Worm (Caenorhabditis elegans): ENCODE results near the gene ZK829.1.

The ZK829.1 gene

DNA sequence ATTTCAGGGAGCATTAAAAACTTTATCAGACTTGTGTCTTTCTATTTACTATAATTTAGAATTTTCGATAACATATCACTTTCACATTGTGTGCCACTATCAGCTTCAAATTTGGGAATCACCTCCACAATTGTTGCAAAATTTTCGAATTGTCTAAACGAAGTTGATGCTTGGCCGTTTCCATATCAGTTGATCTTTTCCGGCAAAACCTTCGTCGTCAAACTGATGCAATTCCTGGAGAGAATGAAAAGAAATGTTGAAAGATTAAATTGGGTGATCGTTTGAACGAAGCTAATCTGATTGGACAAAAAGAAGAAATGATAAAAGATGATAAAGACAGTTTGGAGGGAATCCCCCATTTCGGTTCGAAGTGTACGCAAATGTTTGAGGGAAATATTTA lies 13.4 kb upstream of the ZK829.1 start (continued):
- no peak for TF ChIP-seq snpc-4 (GFP tag; optimal IDR thresholded peaks at IDR 0.05)
- peak in 1 of 4 experiments; percentile 34 for TF ChIP-seq snpc-4 (tag; optimal IDR thresholded peaks at IDR 0.05)
- TF ChIP-seq unc-130 (GFP tag; optimal IDR thresholded peaks at IDR 0.05) = no peak
- peak; percentile 41 for TF ChIP-seq F49E8.2 (tag; optimal IDR thresholded peaks at IDR 0.05; ENCODE audit: insufficient read depth)
- TF ChIP-seq dox-1 (GFP tag; IDR thresholded peaks at IDR 0.05) = peak; percentile 21; the same call in 1 of the 2 replicates
- TF ChIP-seq ama-1 (optimal IDR thresholded peaks at IDR 0.05) = peak; percentile 64
- peak in 1 of 2 experiments; percentile 24 for TF ChIP-seq ama-1 (GFP tag; optimal IDR thresholded peaks at IDR 0.05)
- 0 out of 2 replicates have a peak, but pooled peaks have one; percentile 16 for TF ChIP-seq rcor-1 (GFP tag; IDR thresholded peaks at IDR 0.05)
- peak; percentile 88 for TF ChIP-seq ets-4 (GFP tag; optimal IDR thresholded peaks at IDR 0.05)
- TF ChIP-seq hmg-1.2 (GFP tag; IDR thresholded peaks at IDR 0.05) = peak; percentile 26; the same call in 1 of the 2 replicates
- TF ChIP-seq lsy-27 (tag; optimal IDR thresholded peaks at IDR 0.05; ENCODE audit: borderline replicate concordance, insufficient read depth) = no peak
- peak; percentile 64 for TF ChIP-seq lin-54 (GFP tag; optimal IDR thresholded peaks at IDR 0.05)
- peak; percentile 69; the same call in 1 of the 2 replicates for TF ChIP-seq ekl-4 (GFP tag; IDR thresholded peaks at IDR 0.05)
- no peak for TF ChIP-seq snpc-1.1 (tag; optimal IDR thresholded peaks at IDR 0.05; ENCODE audit: insufficient read depth)
- peak; percentile 92 for TF ChIP-seq atf-7 (tag; optimal IDR thresholded peaks at IDR 0.05)
- peak; percentile 71 for TF ChIP-seq pha-4 (tag; optimal IDR thresholded peaks at IDR 0.05)
- no peak for TF ChIP-seq madf-8 (GFP tag; conservative IDR thresholded peaks at IDR 0.05)
- TF ChIP-seq lir-1 (GFP tag; conservative IDR thresholded peaks at IDR 0.05) = no peak

DNA sequence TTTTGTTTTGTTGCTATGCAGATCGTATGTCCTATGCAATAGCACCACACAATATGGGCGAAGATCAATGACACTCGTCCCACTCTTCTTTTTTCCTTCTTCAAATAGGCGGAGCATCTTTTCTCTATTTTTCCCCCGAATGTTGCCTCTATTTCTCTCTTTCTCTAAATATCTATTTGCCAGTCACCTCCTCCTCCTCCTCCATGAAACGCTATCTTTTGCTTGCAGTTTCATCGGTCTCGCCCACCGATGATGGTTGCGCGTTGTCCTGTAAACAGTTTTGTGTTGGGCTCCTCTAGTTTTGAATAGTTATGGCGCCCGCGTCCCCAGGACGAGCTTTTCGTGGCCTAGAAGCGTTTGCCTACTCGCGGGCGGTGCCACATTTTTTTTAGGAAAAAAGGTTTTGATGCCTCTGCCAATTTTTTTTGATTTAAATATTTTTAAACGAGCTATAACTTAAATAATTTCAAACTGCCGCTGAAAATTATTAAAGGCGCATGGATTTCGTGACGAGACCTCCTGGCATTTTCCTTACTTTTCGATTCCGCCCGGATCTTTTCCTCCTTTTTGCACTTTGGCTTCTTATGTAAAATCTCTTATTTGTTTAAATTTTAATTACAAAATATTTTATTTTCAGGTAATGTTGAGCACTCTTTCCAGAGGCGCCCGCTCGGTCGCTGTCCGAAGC lies 10.5 kb upstream of the ZK829.1 start, which contains the start of gene gdh-1:
TSS of gene gdh-1 (plus strand) at position 638 of the 688 bp plus-strand sequence.
- TF ChIP-seq cebp-1 (GFP tag; IDR thresholded peaks at IDR 0.05) = no peak
- TF ChIP-seq cebp-1 (tag; optimal IDR thresholded peaks at IDR 0.05) = no peak
- TF ChIP-seq rcor-1 (GFP tag; IDR thresholded peaks at IDR 0.05) = no peak
- TF ChIP-seq snpc-3.4 (tag; optimal IDR thresholded peaks at IDR 0.05) = no peak
- no peak for TF ChIP-seq pha-4 (tag; optimal IDR thresholded peaks at IDR 0.05)
- TF ChIP-seq T07F8.4 (tag; optimal IDR thresholded peaks at IDR 0.05) = no peak
- TF ChIP-seq ztf-18 (tag; optimal IDR thresholded peaks at IDR 0.05) = no peak
- no peak for TF ChIP-seq ztf-26 (tag; optimal IDR thresholded peaks at IDR 0.05)
- no peak for TF ChIP-seq B0019.2 (GFP tag; conservative IDR thresholded peaks at IDR 0.05)
- no peak for TF ChIP-seq nhr-120 (GFP tag; IDR thresholded peaks at IDR 0.05)
- TF ChIP-seq attf-5 (GFP tag; optimal IDR thresholded peaks at IDR 0.05) = no peak
- TF ChIP-seq mel-28 (tag; optimal IDR thresholded peaks at IDR 0.05; ENCODE audit: borderline replicate concordance) = no peak
- TF ChIP-seq hmg-20 (GFP tag; IDR thresholded peaks at IDR 0.05) = no peak
- no peak for TF ChIP-seq F57C9.4 (tag; optimal IDR thresholded peaks at IDR 0.05)
- TF ChIP-seq K11D2.4 (GFP tag; IDR thresholded peaks at IDR 0.05) = no peak
- no peak for TF ChIP-seq zfh-2 (GFP tag; conservative IDR thresholded peaks at IDR 0.05)
- TF ChIP-seq egrh-3 (GFP tag; IDR thresholded peaks at IDR 0.05) = no peak
- TF ChIP-seq hlh-12 (tag; optimal IDR thresholded peaks at IDR 0.05) = no peak
- TF ChIP-seq snpc-1.3 (tag; optimal IDR thresholded peaks at IDR 0.05; ENCODE audit: insufficient read depth) = no peak
- TF ChIP-seq snpc-1.1 (tag; optimal IDR thresholded peaks at IDR 0.05; ENCODE audit: insufficient read depth) = no peak
- peak in 1 of 3 experiments; percentile 6 for TF ChIP-seq lin-35 (GFP tag; optimal IDR thresholded peaks at IDR 0.05)
- TF ChIP-seq repo-1 (tag; optimal IDR thresholded peaks at IDR 0.05) = no peak
- TF ChIP-seq attf-3 (GFP tag; conservative IDR thresholded peaks at IDR 0.05) = no peak
- TF ChIP-seq F55B11.4 (tag; optimal IDR thresholded peaks at IDR 0.05; ENCODE audit: borderline replicate concordance, insufficient read depth) = no peak
- no peak for TF ChIP-seq bed-1 (GFP tag; IDR thresholded peaks at IDR 0.05)
- no peak for TF ChIP-seq unc-130 (GFP tag; optimal IDR thresholded peaks at IDR 0.05)
- TF ChIP-seq bed-2 (GFP tag; IDR thresholded peaks at IDR 0.05) = no peak
- TF ChIP-seq nhr-179 (tag; optimal IDR thresholded peaks at IDR 0.05) = no peak
- TF ChIP-seq B0035.1 (tag; optimal IDR thresholded peaks at IDR 0.05) = no peak
- TF ChIP-seq F33H1.4 (GFP tag; IDR thresholded peaks at IDR 0.05) = peak; percentile 28; the same call in 1 of the 2 replicates
- TF ChIP-seq madf-10 (tag; optimal IDR thresholded peaks at IDR 0.05) = no peak
- peak; percentile 55 for TF ChIP-seq dox-1 (GFP tag; IDR thresholded peaks at IDR 0.05)
- TF ChIP-seq C17E4.6 (GFP tag; IDR thresholded peaks at IDR 0.05) = no peak
